Fruit fly (Drosophila melanogaster): ENCODE results near the gene CG7110.

Gene CG7110

DNA sequence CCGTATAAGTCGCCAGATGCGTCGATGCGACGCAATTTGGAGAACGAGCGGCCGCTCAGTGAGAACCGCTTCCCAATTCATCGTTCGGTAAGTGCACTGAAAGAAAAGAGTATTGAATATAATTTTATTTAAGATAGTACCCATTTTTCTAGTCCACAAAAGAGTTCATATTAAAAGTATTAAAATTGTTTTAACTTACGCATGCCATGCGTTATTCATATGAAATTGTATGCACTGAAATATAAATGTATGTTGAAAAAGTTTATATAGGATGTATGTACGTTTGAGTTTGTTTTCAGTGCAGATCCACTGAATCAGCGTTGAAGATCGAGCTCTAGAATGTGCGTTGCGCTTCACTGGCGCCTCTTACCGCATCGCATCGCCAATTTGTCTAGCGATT, 774 bp downstream of the CG7110 start (continued):
- TF ChIP-seq CG1233 (GFP tag; optimal IDR thresholded peaks at IDR 0.05) (no peak), CG11695 (GFP tag; IDR thresholded peaks at IDR 0.05) (0 out of 3 replicates have a peak, but pooled peaks have one; percentile 17), CG4730 (GFP tag; IDR thresholded peaks at IDR 0.05) (no peak), corto (GFP tag; optimal IDR thresholded peaks at IDR 0.05) (no peak), dati (GFP tag; IDR thresholded peaks at IDR 0.05) (no peak), CG15479 (GFP tag; optimal IDR thresholded peaks at IDR 0.05) (no peak), Hr51 (GFP tag; optimal IDR thresholded peaks at IDR 0.05) (peak in 1 of 2 experiments; percentile 11), BEAF-32 (GFP tag; optimal IDR thresholded peaks at IDR 0.05) (no peak), CG14965 (GFP tag; optimal IDR thresholded peaks at IDR 0.05; ENCODE audit: borderline replicate concordance) (no peak), CG5245 (GFP tag; optimal IDR thresholded peaks at IDR 0.05) (no peak), Nf-YA (GFP tag; IDR thresholded peaks at IDR 0.05) (no peak), CG13424 (tag; optimal IDR thresholded peaks at IDR 0.05) (no peak), Oaz (GFP tag; IDR thresholded peaks at IDR 0.05) (no peak), CG2712 (tag; optimal IDR thresholded peaks at IDR 0.05) (no peak), Elba2 (GFP tag; optimal IDR thresholded peaks at IDR 0.05) (no peak), CG13296 (GFP tag; optimal IDR thresholded peaks at IDR 0.05) (no peak), NfI (GFP tag; optimal IDR thresholded peaks at IDR 0.05) (no peak), Rfx (GFP tag; IDR thresholded peaks at IDR 0.05) (0 out of 2 replicates have a peak, but pooled peaks have one; percentile 12), CG34224 (GFP tag; IDR thresholded peaks at IDR 0.05; ENCODE audit: partially characterized antibody) (no peak), D19B (GFP tag; optimal IDR thresholded peaks at IDR 0.05) (no peak), tin (GFP tag; optimal IDR thresholded peaks at IDR 0.05) (no peak), ham (GFP tag; IDR thresholded peaks at IDR 0.05) (no peak), dm (GFP tag; optimal IDR thresholded peaks at IDR 0.05) (no peak), Scr (GFP tag; IDR thresholded peaks at IDR 0.05; ENCODE audit: partially characterized antibody) (no peak), Med (GFP tag) (peak; percentile 69), CG4854 (GFP tag; optimal IDR thresholded peaks at IDR 0.05) (no peak), CG7271 (tag; optimal IDR thresholded peaks at IDR 0.05) (no peak), CG13775 (GFP tag; optimal IDR thresholded peaks at IDR 0.05) (peak; percentile 5), pho (GFP tag; optimal IDR thresholded peaks at IDR 0.05) (no peak), crc (GFP tag; optimal IDR thresholded peaks at IDR 0.05) (no peak), CG6272 (GFP tag; IDR thresholded peaks at IDR 0.05) (no peak), CG16813 (GFP tag; IDR thresholded peaks at IDR 0.05; ENCODE audit: partially characterized antibody) (no peak), CG16815 (GFP tag; optimal IDR thresholded peaks at IDR 0.05) (no peak), luna (GFP tag; optimal IDR thresholded peaks at IDR 0.05) (no peak), CG4404 (GFP tag; IDR thresholded peaks at IDR 0.05) (no peak), jumu (GFP tag; optimal IDR thresholded peaks at IDR 0.05) (no peak), CG9727 (GFP tag; optimal IDR thresholded peaks at IDR 0.05) (no peak), CG31224 (GFP tag; IDR thresholded peaks at IDR 0.05) (no peak), pum (GFP tag; optimal IDR thresholded peaks at IDR 0.05) (no peak), CG10654 (GFP tag; optimal IDR thresholded peaks at IDR 0.05) (no peak), CG15514 (GFP tag; optimal IDR thresholded peaks at IDR 0.05) (peak; percentile 3), toy (GFP tag; IDR thresholded peaks at IDR 0.05) (no peak), CG1602 (GFP tag; optimal IDR thresholded peaks at IDR 0.05) (no peak), Hmr (GFP tag; optimal IDR thresholded peaks at IDR 0.05) (no peak), CG32532 (GFP tag; IDR thresholded peaks at IDR 0.05) (no peak), BtbVII (GFP tag; optimal IDR thresholded peaks at IDR 0.05) (no peak), bab2 (GFP tag; optimal IDR thresholded peaks at IDR 0.05) (no peak), CG6175 (GFP tag; IDR thresholded peaks at IDR 0.05) (no peak), CG12236 (GFP tag; optimal IDR thresholded peaks at IDR 0.05) (no peak), CG30403 (GFP tag; optimal IDR thresholded peaks at IDR 0.05) (peak; percentile 7), CG10959 (GFP tag; IDR thresholded peaks at IDR 0.05) (no peak), Oli (tag; optimal IDR thresholded peaks at IDR 0.05) (no peak)
